Fruit fly (Drosophila melanogaster): ENCODE results near the gene Sarm.

The Sarm gene

dm6 chr3L:8097101-8097500, 33.4 kb downstream of the Sarm start (continued):
- 0 out of 2 replicates have a peak, but pooled peaks have one; percentile 17 for TF ChIP-seq Rfx (GFP tag; IDR thresholded peaks at IDR 0.05)
- no peak for TF ChIP-seq tio (GFP tag; optimal IDR thresholded peaks at IDR 0.05)
- TF ChIP-seq exex (tag; optimal IDR thresholded peaks at IDR 0.05), result peak; percentile 74
- no peak for TF ChIP-seq Meics (GFP tag; optimal IDR thresholded peaks at IDR 0.05)
- TF ChIP-seq CG17612 (GFP tag; IDR thresholded peaks at IDR 0.05), result no peak
- TF ChIP-seq Ada2b (GFP tag; IDR thresholded peaks at IDR 0.05), result no peak
- no peak for TF ChIP-seq row (GFP tag; IDR thresholded peaks at IDR 0.05)
- no peak for TF ChIP-seq CG11696 (GFP tag; IDR thresholded peaks at IDR 0.05)
- TF ChIP-seq Hr78 (GFP tag; optimal IDR thresholded peaks at IDR 0.05), result no peak
- no peak for TF ChIP-seq CG6254 (GFP tag; optimal IDR thresholded peaks at IDR 0.05)
- no peak for TF ChIP-seq prd (optimal IDR thresholded peaks at IDR 0.05)
- TF ChIP-seq prd (GFP tag; IDR thresholded peaks at IDR 0.05), result no peak
- no peak for TF ChIP-seq psq (GFP tag; optimal IDR thresholded peaks at IDR 0.05)
- TF ChIP-seq tna (GFP tag; IDR thresholded peaks at IDR 0.05; ENCODE audit: partially characterized antibody), result no peak
- no peak for TF ChIP-seq CG31365 (tag; optimal IDR thresholded peaks at IDR 0.05)
- TF ChIP-seq lov (optimal IDR thresholded peaks at IDR 0.05), result no peak
- TF ChIP-seq lov (GFP tag; IDR thresholded peaks at IDR 0.05), result no peak
- no peak for TF ChIP-seq stc (GFP tag; IDR thresholded peaks at IDR 0.05)
- peak; percentile 64 for TF ChIP-seq mirr (GFP tag; optimal IDR thresholded peaks at IDR 0.05)
- peak; percentile 91 for TF ChIP-seq sug (tag; optimal IDR thresholded peaks at IDR 0.05)
- no peak for TF ChIP-seq Blimp-1 (GFP tag; optimal IDR thresholded peaks at IDR 0.05)
- TF ChIP-seq sr (GFP tag; IDR thresholded peaks at IDR 0.05), result 0 out of 3 replicates have a peak, but pooled peaks have one; percentile 19
- TF ChIP-seq CG34376 (GFP tag; optimal IDR thresholded peaks at IDR 0.05), result peak; percentile 86
- no peak for TF ChIP-seq Oaz (GFP tag; IDR thresholded peaks at IDR 0.05)
- no peak for TF ChIP-seq gsb (GFP tag; IDR thresholded peaks at IDR 0.05)
- TF ChIP-seq slp2 (GFP tag; optimal IDR thresholded peaks at IDR 0.05), result no peak
- TF ChIP-seq kay (GFP tag; optimal IDR thresholded peaks at IDR 0.05), result no peak

dm6 chr3L:8108201-8108600, 44.5 kb downstream of the Sarm start:
- TF ChIP-seq CG6683 (GFP tag; optimal IDR thresholded peaks at IDR 0.05), result no peak
- TF ChIP-seq onecut (GFP tag; IDR thresholded peaks at IDR 0.05), result peak; percentile 65
- TF ChIP-seq CG13894 (tag; optimal IDR thresholded peaks at IDR 0.05), result peak; percentile 59
- TF ChIP-seq E2f2 (GFP tag; IDR thresholded peaks at IDR 0.05), result no peak
- no peak for TF ChIP-seq Hand (GFP tag; optimal IDR thresholded peaks at IDR 0.05)
- no peak for TF ChIP-seq CG10274 (GFP tag; optimal IDR thresholded peaks at IDR 0.05)
- TF ChIP-seq tin (GFP tag; optimal IDR thresholded peaks at IDR 0.05), result no peak

dm6 chr3L:8108886-8109285, 45.2 kb downstream of the Sarm start, which contains the start of gene fan:
TSS of gene fan (plus strand) at chr3L:8109132.
- TF ChIP-seq ssp (GFP tag; IDR thresholded peaks at IDR 0.05), result no peak
- TF ChIP-seq CG9932 (GFP tag; IDR thresholded peaks at IDR 0.05), result no peak
- no peak for TF ChIP-seq gfzf (GFP tag; optimal IDR thresholded peaks at IDR 0.05)
- TF ChIP-seq stwl (tag; optimal IDR thresholded peaks at IDR 0.05), result peak; percentile 89
- TF ChIP-seq Lpt (GFP tag; optimal IDR thresholded peaks at IDR 0.05), result no peak
- no peak for TF ChIP-seq dan (GFP tag; IDR thresholded peaks at IDR 0.05)
- TF ChIP-seq Mrtf (GFP tag; IDR thresholded peaks at IDR 0.05), result no peak
- peak; percentile 23 for TF ChIP-seq CG2116 (GFP tag; optimal IDR thresholded peaks at IDR 0.05)
- no peak for TF ChIP-seq CG3995 (GFP tag; optimal IDR thresholded peaks at IDR 0.05)
- TF ChIP-seq nerfin-1 (tag; optimal IDR thresholded peaks at IDR 0.05), result no peak
- TF ChIP-seq CG4617 (GFP tag; optimal IDR thresholded peaks at IDR 0.05; ENCODE audit: borderline replicate concordance), result no peak
- TF ChIP-seq CG43689 (GFP tag; IDR thresholded peaks at IDR 0.05), result no peak
- TF ChIP-seq CG12942 (GFP tag; optimal IDR thresholded peaks at IDR 0.05), result no peak
- no peak for TF ChIP-seq sr (GFP tag; IDR thresholded peaks at IDR 0.05)
- TF ChIP-seq CG15011 (GFP tag; optimal IDR thresholded peaks at IDR 0.05), result no peak
- TF ChIP-seq B-H1 (GFP tag; IDR thresholded peaks at IDR 0.05), result no peak
- no peak for TF ChIP-seq MBD-R2 (GFP tag; IDR thresholded peaks at IDR 0.05)
- TF ChIP-seq Ravus (GFP tag; IDR thresholded peaks at IDR 0.05), result no peak
- TF ChIP-seq CG7556 (GFP tag; optimal IDR thresholded peaks at IDR 0.05), result no peak
- no peak for TF ChIP-seq CG2889 (GFP tag; IDR thresholded peaks at IDR 0.05)

Data from whole organism, embryonic.